Worm (Caenorhabditis elegans) whole organism, late embryonic: Measurements from ENCODE around the gene inf-1.

Experiments used
- K09A11.1 ChIP-seq: sonication (generic microtip); optimal IDR thresholded peaks from 2 replicates; lab custom pipeline; 2017; ENCODE audit warnings: antibody characterized with exemption, mild to moderate bottlenecking, missing genetic modification characterization, missing compliant biosample characterization; ENCODE audit not compliant: insufficient read depth
- ama-1 ChIP-seq: fragments of 150-350 bp; optimal IDR thresholded peaks from 2 replicates; lab custom pipeline; 2014
- ceh-24 ChIP-seq: sonication (generic microtip); optimal IDR thresholded peaks from 2 replicates; lab custom pipeline; 2016; ENCODE audit warnings: mild to moderate bottlenecking, missing genetic modification characterization, missing compliant biosample characterization
- ceh-48 ChIP-seq: sonication (generic microtip); optimal IDR thresholded peaks from 2 replicates; lab custom pipeline; 2016; ENCODE audit warnings: missing genetic modification characterization, inconsistent platforms, missing compliant biosample characterization
- elt-2 ChIP-seq: sonication (generic microtip); optimal IDR thresholded peaks from 2 replicates; lab custom pipeline; 2016; ENCODE audit warnings: missing genetic modification reagents, missing genetic modification characterization, missing compliant biosample characterization
- fkh-10 ChIP-seq: fragments of 150-350 bp; optimal IDR thresholded peaks from 2 replicates; lab custom pipeline; 2014; ENCODE audit warnings: missing biosample characterization, missing genetic modification reagents, missing genetic modification characterization
- hlh-6 ChIP-seq: sonication (generic microtip); optimal IDR thresholded peaks from 2 replicates; lab custom pipeline; 2016; ENCODE audit warnings: missing genotype, missing genetic modification characterization, missing compliant biosample characterization
- npax-4 ChIP-seq: sonication (generic microtip); optimal IDR thresholded peaks from 2 replicates; lab custom pipeline; 2016; ENCODE audit warnings: missing genetic modification characterization, missing compliant biosample characterization
- pqm-1 ChIP-seq: sonication (generic microtip); optimal IDR thresholded peaks from 2 replicates; lab custom pipeline; 2016; ENCODE audit warnings: missing genetic modification characterization, missing compliant biosample characterization
- syd-9 ChIP-seq: sonication (generic microtip); optimal IDR thresholded peaks from 2 replicates; lab custom pipeline; 2016; ENCODE audit warnings: mild to moderate bottlenecking, missing genetic modification characterization, moderate library complexity, missing compliant biosample characterization

ce11 chrIII:6880797-6881196, 49.1 kb upstream of the inf-1 start, which contains the start of gene K04C2.7:
- TF ChIP-seq npax-4 (tag; lab: Kevin White, UChicago) (no peak), fkh-10 (GFP tag; lab: Kevin White, UChicago) (no peak), ama-1 (lab: Kevin White, UChicago) (no peak), hlh-6 (tag; lab: Kevin White, UChicago) (no peak), ceh-24 (tag; lab: Kevin White, UChicago) (no peak), elt-2 (tag; lab: Kevin White, UChicago) (no peak), K09A11.1 (tag; lab: Kevin White, UChicago) (no peak), syd-9 (tag; lab: Kevin White, UChicago) (no peak), pqm-1 (tag; lab: Kevin White, UChicago) (no peak), ceh-48 (tag; lab: Kevin White, UChicago) (no peak)
